Worm (Caenorhabditis elegans) whole organism, L1 larva: ENCODE data around the gene trpp-5.
"Not testable (repeated sequence)": the region's sequence is repeated elsewhere in the genome, so short reads cannot be mapped to it uniquely, and the experiment has no call there.

ENCODE experiments used
- C16A3.4 ChIP-seq: fragments of 150-350 bp; optimal IDR thresholded peaks from 2 replicates; lab custom pipeline; 2014; ENCODE audit warnings: missing biosample characterization, missing genetic modification characterization
- ceh-63 ChIP-seq: fragments of 200-800 bp; sonication (Bioruptor generic); optimal IDR thresholded peaks from 2 replicates; lab custom pipeline; 2018; ENCODE audit warnings: mild to moderate bottlenecking, missing genetic modification characterization, missing compliant biosample characterization
- egl-27 ChIP-seq, 2 experiments: fragments of 150-350 bp in 1 of 2; sonication (generic microtip); optimal IDR thresholded peaks; 3 replicates each; lab custom pipeline; 2017 to 2018; ENCODE audit warnings: missing biosample characterization in 2 of 2, missing genetic modification characterization in 2 of 2, missing genetic modification reagents in 2 of 2
- elt-2 ChIP-seq: sonication (generic microtip); optimal IDR thresholded peaks from 2 replicates; lab custom pipeline; 2016; ENCODE audit warnings: missing genetic modification characterization, mild to moderate bottlenecking, inconsistent platforms, missing compliant biosample characterization, missing genetic modification reagents
- fos-1 ChIP-seq: fragments of 150-350 bp; optimal IDR thresholded peaks from 2 replicates; lab custom pipeline; 2014; ENCODE audit warnings: missing biosample characterization, missing genetic modification characterization
- grh-1 ChIP-seq: fragments of 200-800 bp; sonication (Bioruptor generic); IDR thresholded peaks from 2 replicates; pipeline ENCODE4 v1.3.6; 2022; ENCODE audit warnings: missing genetic modification reagents, missing genetic modification characterization, missing compliant biosample characterization
- lin-13 ChIP-seq: fragments of 150-350 bp; optimal IDR thresholded peaks from 2 replicates; lab custom pipeline; 2014; ENCODE audit warnings: missing biosample characterization, missing genetic modification reagents, missing genetic modification characterization

ce11 chrII:12154186-12154585 lies 48.0 kb downstream of the trpp-5 start, which contains the start of gene Y57A10A.5:
- TF ChIP-seq fos-1 (tag; lab: Kevin White, UChicago); ceh-63 (GFP tag; lab: Kevin White, UChicago); egl-27 (tag; optimal IDR thresholded peaks at IDR 0.05; lab: Kevin White, UChicago); grh-1 (GFP tag; lab: Robert Waterston, UW); lin-13 (GFP tag; lab: Kevin White, UChicago); elt-2 (tag; lab: Kevin White, UChicago); C16A3.4: not testable (repeated sequence)
